Worm (Caenorhabditis elegans): ENCODE measurements around the gene abu-1.
"Not testable (repeated sequence)": the region's sequence is repeated elsewhere in the genome, so short reads cannot be mapped to it uniquely, and the experiment has no call there.

abu-1 gene

ce11 chrV:10342904-10343303 is 38.7 kb downstream of the abu-1 start, which contains the start of gene K07C5.3:
Gene K07C5.3 (plus strand): TSS chrV:10343032.
- no peak for TF ChIP-seq mab-5 (tag; optimal IDR thresholded peaks at IDR 0.05)
- no peak for TF ChIP-seq sma-9 (GFP tag; optimal IDR thresholded peaks at IDR 0.05)
- no peak for TF ChIP-seq sma-9 (tag; optimal IDR thresholded peaks at IDR 0.05)
- TF ChIP-seq C34F6.9 (tag; optimal IDR thresholded peaks at IDR 0.05): no peak
- no peak for TF ChIP-seq dmd-4 (tag; optimal IDR thresholded peaks at IDR 0.05)
- TF ChIP-seq nhr-21 (tag; optimal IDR thresholded peaks at IDR 0.05): no peak
- TF ChIP-seq nhr-237 (tag; optimal IDR thresholded peaks at IDR 0.05): no peak

- TF ChIP-seq lsy-2 (tag; optimal IDR thresholded peaks at IDR 0.05) (peak; percentile 42 to 61), Y55F3AM.14 (GFP tag; optimal IDR thresholded peaks at IDR 0.05) (peak; percentile 33), F13H6.1 (tag; optimal IDR thresholded peaks at IDR 0.05) (peak; percentile 77), crh-2 (tag; optimal IDR thresholded peaks at IDR 0.05) (peak; percentile 31), lin-13 (GFP tag; optimal IDR thresholded peaks at IDR 0.05) (peak; percentile 62), sma-3 (GFP tag; optimal IDR thresholded peaks at IDR 0.05) (peak; percentile 66), mab-5 (tag; optimal IDR thresholded peaks at IDR 0.05) (peak; percentile 30), blmp-1 (tag; optimal IDR thresholded peaks at IDR 0.05; ENCODE audit: insufficient read depth) (peak; percentile 4), nhr-25 (tag; optimal IDR thresholded peaks at IDR 0.05) (peak; percentile 27), sem-4 (tag; optimal IDR thresholded peaks at IDR 0.05) (peak; percentile 55), C34F6.9 (tag; optimal IDR thresholded peaks at IDR 0.05) (peak; percentile 36), gmeb-1 (tag; optimal IDR thresholded peaks at IDR 0.05) (peak; percentile 69), nhr-129 (tag; optimal IDR thresholded peaks at IDR 0.05) (peak; percentile 45), sma-9 (GFP tag; optimal IDR thresholded peaks at IDR 0.05) (peak; percentile 74), unc-55 (GFP tag; optimal IDR thresholded peaks at IDR 0.05) (peak; percentile 42)
- not testable (repeated sequence) for TF ChIP-seq sma-9 (tag; optimal IDR thresholded peaks at IDR 0.05)
Measured at ce11 chrV:10341905-10342328, 39.7 kb downstream of the abu-1 start, which contains the start of gene K07C5.13. Gene K07C5.13 (plus strand): TSS chrV:10342055.

- TF ChIP-seq unc-55 (GFP tag; optimal IDR thresholded peaks at IDR 0.05) (no peak), lin-13 (GFP tag; optimal IDR thresholded peaks at IDR 0.05) (no peak), nhr-12 (tag; optimal IDR thresholded peaks at IDR 0.05) (no peak), ztf-1 (GFP tag; conservative IDR thresholded peaks at IDR 0.05) (no peak), nhr-11 (tag; optimal IDR thresholded peaks at IDR 0.05) (no peak), dmd-4 (tag; optimal IDR thresholded peaks at IDR 0.05) (no peak), aly-2 (tag; optimal IDR thresholded peaks at IDR 0.05) (no peak), nhr-21 (tag; optimal IDR thresholded peaks at IDR 0.05) (no peak), nhr-237 (tag; optimal IDR thresholded peaks at IDR 0.05) (no peak), lin-11 (tag; optimal IDR thresholded peaks at IDR 0.05) (no peak), nhr-10 (tag; optimal IDR thresholded peaks at IDR 0.05) (no peak), ztf-4 (tag; optimal IDR thresholded peaks at IDR 0.05) (no peak), ZK546.5 (tag; optimal IDR thresholded peaks at IDR 0.05) (no peak), ama-1 (optimal IDR thresholded peaks at IDR 0.05) (no peak)
Measured at ce11 chrV:10339200-10339599, 42.4 kb downstream of the abu-1 start, which contains the start of gene K07C5.2. Gene K07C5.2 (plus strand): TSS chrV:10339500.

ce11 chrV:10338305-10338992 is 43.2 kb downstream of the abu-1 start, which contains the start of gene arx-2:
Gene arx-2 (minus strand): TSS chrV:10338355.
- no peak for TF ChIP-seq peb-1 (tag; optimal IDR thresholded peaks at IDR 0.05)
- no peak for TF ChIP-seq zag-1 (tag; optimal IDR thresholded peaks at IDR 0.05)
- no peak for TF ChIP-seq nhr-6 (tag; optimal IDR thresholded peaks at IDR 0.05)
- no peak for TF ChIP-seq elt-3 (tag; optimal IDR thresholded peaks at IDR 0.05)
- no peak for TF ChIP-seq ceh-16 (tag; optimal IDR thresholded peaks at IDR 0.05)
- peak; percentile 32 for TF ChIP-seq fos-1 (tag; optimal IDR thresholded peaks at IDR 0.05)
- no peak for TF ChIP-seq sem-4 (tag; optimal IDR thresholded peaks at IDR 0.05)
- TF ChIP-seq C34F6.9 (tag; optimal IDR thresholded peaks at IDR 0.05): peak; percentile 65
- peak; percentile 30 for TF ChIP-seq lin-13 (GFP tag; optimal IDR thresholded peaks at IDR 0.05)
- no peak for TF ChIP-seq blmp-1 (tag; optimal IDR thresholded peaks at IDR 0.05; ENCODE audit: insufficient read depth)
- TF ChIP-seq lsy-2 (tag; optimal IDR thresholded peaks at IDR 0.05): peak in 1 of 2 experiments; percentile 66
- no peak for TF ChIP-seq dmd-4 (tag; optimal IDR thresholded peaks at IDR 0.05)
- TF ChIP-seq mbf-1 (tag; optimal IDR thresholded peaks at IDR 0.05): no peak
